Worm (Caenorhabditis elegans) whole organism, young adult: ENCODE measurements around the gene EGAP9.4.

Experiments used
- C06A6.2 ChIP-seq: fragments of 200-800 bp; sonication (Bioruptor generic); conservative IDR thresholded peaks from 2 replicates; pipeline ENCODE4 v1.3.6; 2022; ENCODE audit warnings: missing genetic modification characterization, missing compliant biosample characterization
- C17E4.6 ChIP-seq: fragments of 200-800 bp; sonication (Bioruptor generic); IDR thresholded peaks from 2 replicates; pipeline ENCODE4 v1.3.6; 2022; ENCODE audit warnings: missing genetic modification reagents, missing genetic modification characterization, missing compliant biosample characterization
- F37B4.10 ChIP-seq: fragments of 200-800 bp; sonication (Bioruptor generic); IDR thresholded peaks from 2 replicates; pipeline ENCODE4 v1.3.6; 2022; ENCODE audit warnings: missing genetic modification characterization, missing compliant biosample characterization
- F49E8.2 ChIP-seq: sonication (generic microtip); optimal IDR thresholded peaks from 3 replicates; lab custom pipeline; 2017; ENCODE audit warnings: missing genetic modification characterization, mild to moderate bottlenecking, missing compliant biosample characterization, antibody characterized with exemption, moderate library complexity; ENCODE audit not compliant: insufficient read depth
- F52B5.7 ChIP-seq: sonication (generic microtip); optimal IDR thresholded peaks from 2 replicates; lab custom pipeline; 2016; ENCODE audit warnings: mild to moderate bottlenecking, missing genetic modification characterization, missing compliant biosample characterization
- F55B11.4 ChIP-seq: sonication (generic microtip); optimal IDR thresholded peaks from 2 replicates; lab custom pipeline; 2016; ENCODE audit warnings: missing compliant biosample characterization, missing genetic modification characterization, borderline replicate concordance; ENCODE audit not compliant: insufficient read depth
- K11D2.4 ChIP-seq: fragments of 200-800 bp; sonication (Bioruptor generic); IDR thresholded peaks from 2 replicates; pipeline ENCODE4 v1.3.6; 2022; ENCODE audit warnings: missing genetic modification reagents, missing genetic modification characterization, missing compliant biosample characterization
- T07F8.4 ChIP-seq: sonication (generic microtip); optimal IDR thresholded peaks from 2 replicates; lab custom pipeline; 2016; ENCODE audit warnings: mild to moderate bottlenecking, missing genetic modification characterization, moderate library complexity, missing compliant biosample characterization
- T26A5.8 ChIP-seq: sonication (generic microtip); optimal IDR thresholded peaks from 2 replicates; lab custom pipeline; 2016; ENCODE audit warnings: missing genetic modification characterization, missing compliant biosample characterization
- Y53G8AR.9 ChIP-seq: fragments of 200-800 bp; sonication (Bioruptor generic); conservative IDR thresholded peaks from 2 replicates; pipeline ENCODE4 v1.3.6; 2022; ENCODE audit warnings: missing genetic modification reagents, missing genetic modification characterization, missing compliant biosample characterization
- Y56A3A.18 ChIP-seq: fragments of 200-800 bp; sonication (Bioruptor generic); IDR thresholded peaks from 2 replicates; pipeline ENCODE4 v1.3.6; 2022; ENCODE audit warnings: missing genetic modification reagents, missing genetic modification characterization, missing compliant biosample characterization
- Y67H2A.10 ChIP-seq: fragments of 200-800 bp; sonication (Bioruptor generic); conservative IDR thresholded peaks from 2 replicates; pipeline ENCODE4 v1.3.6; 2022; ENCODE audit warnings: missing genetic modification reagents, missing genetic modification characterization, missing compliant biosample characterization
- aptf-3 ChIP-seq: fragments of 200-800 bp; sonication (Bioruptor generic); IDR thresholded peaks from 2 replicates; pipeline ENCODE4 v1.3.6; 2022; ENCODE audit warnings: missing genetic modification characterization, missing compliant biosample characterization
- atf-7 ChIP-seq: sonication (generic microtip); optimal IDR thresholded peaks from 2 replicates; lab custom pipeline; 2017; ENCODE audit warnings: mild to moderate bottlenecking, missing genetic modification characterization, missing compliant biosample characterization
- athp-1 ChIP-seq: sonication (generic microtip); optimal IDR thresholded peaks from 2 replicates; lab custom pipeline; 2017; ENCODE audit warnings: mild to moderate bottlenecking, missing genetic modification characterization, missing compliant biosample characterization
- bed-1 ChIP-seq: fragments of 200-800 bp; sonication (Bioruptor generic); IDR thresholded peaks from 2 replicates; pipeline ENCODE4 v1.3.6; 2022; ENCODE audit warnings: missing genetic modification reagents, missing genetic modification characterization, missing compliant biosample characterization
- bed-2 ChIP-seq: fragments of 200-800 bp; sonication (Bioruptor generic); IDR thresholded peaks from 2 replicates; pipeline ENCODE4 v1.3.6; 2022; ENCODE audit warnings: missing genetic modification reagents, missing genetic modification characterization, missing compliant biosample characterization
- ceh-100 ChIP-seq: fragments of 200-800 bp; sonication (Bioruptor generic); IDR thresholded peaks from 2 replicates; pipeline ENCODE4 v1.3.6; 2022; ENCODE audit warnings: missing genetic modification reagents, missing genetic modification characterization, missing compliant biosample characterization
- ceh-40 ChIP-seq: fragments of 200-800 bp; sonication (Bioruptor generic); IDR thresholded peaks from 2 replicates; pipeline ENCODE4 v1.3.6; 2022; ENCODE audit warnings: missing genetic modification characterization, missing compliant biosample characterization
- ceh-79 ChIP-seq: sonication (generic microtip); optimal IDR thresholded peaks from 2 replicates; lab custom pipeline; 2017; ENCODE audit warnings: mild to moderate bottlenecking, missing genetic modification characterization, missing compliant biosample characterization
- chd-7 ChIP-seq: sonication (generic microtip); optimal IDR thresholded peaks from 2 replicates; lab custom pipeline; 2016; ENCODE audit warnings: mild to moderate bottlenecking, missing genetic modification characterization, moderate library complexity, missing compliant biosample characterization
- dox-1 ChIP-seq: fragments of 200-800 bp; sonication (Bioruptor generic); IDR thresholded peaks from 2 replicates; pipeline ENCODE4 v1.3.6; 2022; ENCODE audit warnings: missing genetic modification reagents, missing genetic modification characterization, missing compliant biosample characterization
- dpff-1 ChIP-seq: sonication (generic microtip); optimal IDR thresholded peaks from 2 replicates; lab custom pipeline; 2017; ENCODE audit warnings: mild to moderate bottlenecking, missing genetic modification characterization, missing compliant biosample characterization
- efl-1 ChIP-seq: fragments of 150-350 bp; optimal IDR thresholded peaks from 2 replicates; lab custom pipeline; 2014; ENCODE audit warnings: missing biosample characterization, missing genetic modification reagents, missing genetic modification characterization
- gei-17 ChIP-seq: fragments of 200-800 bp; sonication (Bioruptor generic); optimal IDR thresholded peaks from 2 replicates; lab custom pipeline; 2018; ENCODE audit warnings: mild to moderate bottlenecking, missing genetic modification characterization, missing compliant biosample characterization
- hmg-1.2 ChIP-seq: fragments of 200-800 bp; sonication (Bioruptor generic); IDR thresholded peaks from 2 replicates; pipeline ENCODE4 v1.3.6; 2022; ENCODE audit warnings: missing genetic modification reagents, missing genetic modification characterization, missing compliant biosample characterization
- hmg-20 ChIP-seq: fragments of 200-800 bp; sonication (Bioruptor generic); IDR thresholded peaks from 2 replicates; pipeline ENCODE4 v1.3.6; 2022; ENCODE audit warnings: missing genetic modification reagents, missing genetic modification characterization, missing compliant biosample characterization
- let-607 ChIP-seq, 2 experiments: fragments of 200-800 bp in 1 of 2; sonication (Bioruptor generic) in 1 of 2; sonication (generic microtip) in 1 of 2; optimal IDR thresholded peaks; 2 replicates each; lab custom pipeline; 2016 to 2018; ENCODE audit warnings: mild to moderate bottlenecking in 2 of 2, missing compliant biosample characterization in 2 of 2, missing genetic modification characterization in 2 of 2, moderate library complexity in 2 of 2, missing genotype in 1 of 2
- lsy-27 ChIP-seq: sonication (generic microtip); optimal IDR thresholded peaks from 2 replicates; lab custom pipeline; 2017; ENCODE audit warnings: missing genetic modification characterization, mild to moderate bottlenecking, missing compliant biosample characterization, antibody characterized with exemption, missing genotype, borderline replicate concordance; ENCODE audit not compliant: insufficient read depth
- madf-8 ChIP-seq: fragments of 200-800 bp; sonication (Bioruptor generic); conservative IDR thresholded peaks from 2 replicates; pipeline ENCODE4 v1.3.6; 2022; ENCODE audit warnings: missing genetic modification reagents, missing genetic modification characterization, missing compliant biosample characterization
- mes-4 ChIP-seq: sonication (generic microtip); optimal IDR thresholded peaks from 2 replicates; lab custom pipeline; 2016; ENCODE audit warnings: missing genotype, missing genetic modification characterization, missing compliant biosample characterization
- nhr-27 ChIP-seq: fragments of 200-800 bp; sonication (Bioruptor generic); optimal IDR thresholded peaks from 2 replicates; lab custom pipeline; 2018; ENCODE audit warnings: mild to moderate bottlenecking, missing genetic modification characterization, moderate library complexity, missing compliant biosample characterization
- nhr-80 ChIP-seq: sonication (generic microtip); optimal IDR thresholded peaks from 2 replicates; lab custom pipeline; 2016; ENCODE audit warnings: missing genetic modification characterization, missing compliant biosample characterization
- pbrm-1 ChIP-seq: fragments of 200-800 bp; sonication (Bioruptor generic); IDR thresholded peaks from 2 replicates; pipeline ENCODE4 v1.3.6; 2022; ENCODE audit warnings: missing genetic modification reagents, missing genetic modification characterization, missing compliant biosample characterization
- rcor-1 ChIP-seq: fragments of 200-800 bp; sonication (Bioruptor generic); IDR thresholded peaks from 2 replicates; pipeline ENCODE4 v1.3.6; 2022; ENCODE audit warnings: missing genetic modification reagents, missing genetic modification characterization, missing compliant biosample characterization
- rec-8 ChIP-seq, 2 experiments: sonication (generic microtip); optimal IDR thresholded peaks; 2 replicates each; lab custom pipeline; 2016; ENCODE audit warnings: mild to moderate bottlenecking in 2 of 2, missing genetic modification characterization in 2 of 2, missing genetic modification reagents in 2 of 2, missing genotype in 2 of 2, missing biosample characterization in 1 of 2, missing compliant biosample characterization in 1 of 2, moderate library complexity in 1 of 2
- repo-1 ChIP-seq: sonication (generic microtip); optimal IDR thresholded peaks from 2 replicates; lab custom pipeline; 2017; ENCODE audit warnings: mild to moderate bottlenecking, missing genetic modification characterization, missing compliant biosample characterization
- rpc-1 ChIP-seq, 2 experiments: fragments of 150-350 bp in 1 of 2; sonication (generic microtip) in 1 of 2; optimal IDR thresholded peaks; 2 replicates each; lab custom pipeline; 2014 to 2018; ENCODE audit warnings: missing biosample characterization in 1 of 2, missing genetic modification characterization in 1 of 2, missing genetic modification reagents in 1 of 2, missing genotype in 1 of 2
- sdz-38 ChIP-seq: sonication (generic microtip); optimal IDR thresholded peaks from 2 replicates; lab custom pipeline; 2016; ENCODE audit warnings: missing genotype, missing genetic modification characterization, missing compliant biosample characterization
- snpc-1.1 ChIP-seq: sonication (generic microtip); optimal IDR thresholded peaks from 2 replicates; lab custom pipeline; 2017; ENCODE audit warnings: missing genetic modification characterization, mild to moderate bottlenecking, missing compliant biosample characterization, antibody characterized with exemption, moderate library complexity, missing genotype, missing genetic modification reagents; ENCODE audit not compliant: insufficient read depth
- snpc-1.3 ChIP-seq: sonication (generic microtip); optimal IDR thresholded peaks from 2 replicates; lab custom pipeline; 2017; ENCODE audit warnings: missing genetic modification characterization, mild to moderate bottlenecking, missing compliant biosample characterization, antibody characterized with exemption, moderate library complexity, missing genotype, missing genetic modification reagents; ENCODE audit not compliant: insufficient read depth
- snpc-3.4 ChIP-seq: sonication (generic microtip); optimal IDR thresholded peaks from 2 replicates; lab custom pipeline; 2017; ENCODE audit warnings: missing genetic modification characterization, mild to moderate bottlenecking, missing compliant biosample characterization, antibody characterized with exemption, moderate library complexity, missing genotype, missing genetic modification reagents
- tlf-1 ChIP-seq: fragments of 200-800 bp; sonication (Bioruptor generic); optimal IDR thresholded peaks from 2 replicates; lab custom pipeline; 2018; ENCODE audit warnings: mild to moderate bottlenecking, missing genetic modification characterization, missing compliant biosample characterization
- unc-62 ChIP-seq: fragments of 150-350 bp; optimal IDR thresholded peaks from 2 replicates; lab custom pipeline; 2014; ENCODE audit warnings: missing biosample characterization, missing genetic modification reagents, missing genetic modification characterization
- xnd-1 ChIP-seq: sonication (generic microtip); optimal IDR thresholded peaks from 2 replicates; lab custom pipeline; 2016; ENCODE audit warnings: missing genotype, missing genetic modification reagents, missing genetic modification characterization, missing compliant biosample characterization
- ztf-26 ChIP-seq: sonication (generic microtip); optimal IDR thresholded peaks from 2 replicates; lab custom pipeline; 2017; ENCODE audit warnings: missing genetic modification characterization, missing compliant biosample characterization

Gene EGAP9.4

DNA sequence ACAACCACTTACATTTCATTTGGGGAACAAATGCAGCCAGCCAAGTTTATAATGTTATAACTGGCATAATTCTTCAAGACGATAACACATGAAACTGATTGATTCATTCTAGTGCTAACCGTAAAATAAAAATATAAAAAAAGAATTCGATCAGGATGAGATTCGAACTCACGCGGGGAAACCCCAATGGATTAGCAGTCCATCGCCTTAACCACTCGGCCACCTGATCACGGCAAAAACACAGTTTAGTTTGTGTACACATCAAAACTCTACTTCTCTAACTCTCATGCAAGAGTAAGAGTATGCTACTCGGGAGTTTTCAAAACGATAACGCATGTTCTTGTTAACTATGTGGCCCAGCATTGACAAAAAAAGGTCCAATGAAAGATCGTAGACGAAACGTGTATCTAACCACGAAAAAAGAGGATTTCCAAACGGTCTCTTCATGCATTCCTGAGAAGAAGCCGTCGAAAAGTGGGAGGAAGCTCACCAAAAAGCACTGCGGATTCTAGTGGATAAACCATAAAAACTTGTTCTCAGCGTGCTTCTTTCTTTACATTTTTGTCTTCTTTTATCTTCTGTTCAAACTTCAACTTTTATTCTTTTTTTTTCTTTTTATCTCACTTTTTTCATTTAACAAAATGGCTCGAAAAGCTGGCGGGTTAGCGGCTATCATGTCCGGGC is 24.8 kb upstream of the EGAP9.4 start, which contains the start of gene twk-10 (continued):
- TF ChIP-seq K11D2.4 (no peak), hmg-20 (GFP tag; lab: Robert Waterston, UW) (no peak), Y56A3A.18 (peak; percentile 77), sdz-38 (tag; lab: Kevin White, UChicago) (no peak), T26A5.8 (tag; lab: Kevin White, UChicago) (peak; percentile 8), unc-62 (GFP tag; lab: Kevin White, UChicago) (no peak), hmg-1.2 (GFP tag; lab: Robert Waterston, UW) (peak; percentile 61), C17E4.6 (GFP tag; lab: Robert Waterston, UW) (no peak), Y53G8AR.9 (no peak), rec-8 (tag; optimal IDR thresholded peaks at IDR 0.05; lab: Kevin White, UChicago) (peak in 1 of 2 experiments; percentile 73), aptf-3 (no peak), efl-1 (GFP tag; lab: Kevin White, UChicago) (no peak), nhr-27 (tag; lab: Kevin White, UChicago) (no peak), F52B5.7 (tag; lab: Kevin White, UChicago) (no peak), pbrm-1 (GFP tag; lab: Robert Waterston, UW) (peak; percentile 52; the same call in 1 of the 2 replicates), mes-4 (tag; lab: Kevin White, UChicago) (peak; percentile 18), ztf-26 (tag; lab: Kevin White, UChicago) (no peak), bed-2 (GFP tag; lab: Robert Waterston, UW) (no peak), ceh-100 (no peak), snpc-1.3 (tag; lab: Kevin White, UChicago) (peak; percentile 57), snpc-3.4 (tag; lab: Kevin White, UChicago) (peak; percentile 32), gei-17 (GFP tag; lab: Kevin White, UChicago) (no peak), ceh-79 (no peak), T07F8.4 (peak; percentile 35), C06A6.2 (no peak), F37B4.10 (GFP tag; lab: Robert Waterston, UW) (no peak), F55B11.4 (no peak), xnd-1 (tag; lab: Kevin White, UChicago) (no peak), rpc-1 (optimal IDR thresholded peaks at IDR 0.05; lab: Kevin White, UChicago) (peak; percentile 86), rpc-1 (tag; optimal IDR thresholded peaks at IDR 0.05; lab: Kevin White, UChicago) (peak; percentile 93), ceh-40 (peak; percentile 57; the same call in 1 of the 2 replicates), tlf-1 (GFP tag; lab: Kevin White, UChicago) (no peak), atf-7 (no peak), snpc-1.1 (no peak), repo-1 (tag; lab: Kevin White, UChicago) (no peak), lsy-27 (peak; percentile 51), athp-1 (tag; lab: Kevin White, UChicago) (no peak), dox-1 (GFP tag; lab: Robert Waterston, UW) (peak; percentile 72; the same call in 1 of the 2 replicates), Y67H2A.10 (GFP tag; lab: Robert Waterston, UW) (no peak; the same call in 1 of the 2 replicates), rcor-1 (GFP tag; lab: Robert Waterston, UW) (peak; percentile 52; the same call in 1 of the 2 replicates), F49E8.2 (tag; lab: Kevin White, UChicago) (no peak), let-607 (tag; optimal IDR thresholded peaks at IDR 0.05; lab: Kevin White, UChicago) (peak in 1 of 2 experiments; percentile 42), chd-7 (tag; lab: Kevin White, UChicago) (no peak), nhr-80 (tag; lab: Kevin White, UChicago) (peak; percentile 24), bed-1 (GFP tag; lab: Robert Waterston, UW) (no peak), madf-8 (no peak; the same call in 1 of the 2 replicates), dpff-1 (no peak)
